Worm (Caenorhabditis elegans) whole organism, L4 larva: ENCODE results near the gene clec-148.

Experiments used
- D1046.2 ChIP-seq: fragments of 200-800 bp; sonication (Bioruptor generic); IDR thresholded peaks from 2 replicates; pipeline ENCODE4 v1.3.6; 2022; ENCODE audit warnings: missing genetic modification characterization, missing compliant biosample characterization
- F44E2.7 ChIP-seq: fragments of 200-800 bp; sonication (Bioruptor generic); IDR thresholded peaks from 2 replicates; pipeline ENCODE4 v2.1.2; 2022; ENCODE audit warnings: missing genetic modification characterization, missing compliant biosample characterization
- T26A8.4 ChIP-seq: fragments of 200-800 bp; sonication (Bioruptor generic); IDR thresholded peaks from 2 replicates; pipeline ENCODE4 v1.3.6; 2022; ENCODE audit warnings: missing genetic modification characterization, missing compliant biosample characterization
- aly-2 ChIP-seq: sonication (generic microtip); optimal IDR thresholded peaks from 2 replicates; lab custom pipeline; 2018; ENCODE audit warnings: missing biosample characterization, missing genetic modification characterization
- arid-1 ChIP-seq: fragments of 200-800 bp; sonication (Bioruptor generic); conservative IDR thresholded peaks from 2 replicates; pipeline ENCODE4 v1.3.6; 2022; ENCODE audit warnings: missing genetic modification reagents, missing genetic modification characterization, missing compliant biosample characterization
- attf-4 ChIP-seq: sonication (generic microtip); optimal IDR thresholded peaks from 3 replicates; lab custom pipeline; 2017; ENCODE audit warnings: missing biosample characterization, missing genetic modification characterization
- ceh-20 ChIP-seq: fragments of 200-800 bp; sonication (Bioruptor generic); IDR thresholded peaks from 2 replicates; pipeline ENCODE4 v1.3.6; 2022; ENCODE audit warnings: missing genetic modification reagents, missing genetic modification characterization, missing compliant biosample characterization
- ceh-32 ChIP-seq: sonication (generic microtip); optimal IDR thresholded peaks from 2 replicates; lab custom pipeline; 2016; ENCODE audit warnings: mild to moderate bottlenecking, missing genetic modification characterization, missing compliant biosample characterization; ENCODE audit not compliant: poor library complexity
- cey-2 ChIP-seq: sonication (generic microtip); optimal IDR thresholded peaks from 3 replicates; lab custom pipeline; 2017; ENCODE audit warnings: missing genetic modification characterization, mild to moderate bottlenecking, missing compliant biosample characterization, antibody characterized with exemption, borderline replicate concordance; ENCODE audit not compliant: insufficient read depth
- daf-8 ChIP-seq: fragments of 200-800 bp; sonication (Bioruptor generic); IDR thresholded peaks from 2 replicates; pipeline ENCODE4 v1.3.6; 2022; ENCODE audit warnings: missing genetic modification characterization, missing compliant biosample characterization
- dmd-6 ChIP-seq: fragments of 200-800 bp; sonication (Bioruptor generic); IDR thresholded peaks from 2 replicates; pipeline ENCODE4 v1.3.6; 2022; ENCODE audit warnings: missing genetic modification reagents, missing genetic modification characterization, missing compliant biosample characterization
- dmd-9 ChIP-seq: fragments of 200-800 bp; sonication (Bioruptor generic); IDR thresholded peaks from 2 replicates; pipeline ENCODE4 v1.3.6; 2022; ENCODE audit warnings: missing genetic modification reagents, missing genetic modification characterization, missing compliant biosample characterization
- egl-27 ChIP-seq: sonication (generic microtip); optimal IDR thresholded peaks from 3 replicates; lab custom pipeline; 2017; ENCODE audit warnings: missing biosample characterization, missing genetic modification reagents, missing genetic modification characterization
- fkh-10 ChIP-seq: fragments of 150-350 bp; optimal IDR thresholded peaks from 2 replicates; lab custom pipeline; 2014; ENCODE audit warnings: missing biosample characterization, missing genetic modification reagents, missing genetic modification characterization
- hlh-11 ChIP-seq: fragments of 200-800 bp; sonication (Bioruptor generic); optimal IDR thresholded peaks from 2 replicates; lab custom pipeline; 2018; ENCODE audit warnings: mild to moderate bottlenecking, missing genetic modification characterization, missing compliant biosample characterization
- hmg-1.1 ChIP-seq: fragments of 200-800 bp; sonication (Bioruptor generic); IDR thresholded peaks from 2 replicates; pipeline ENCODE4 v1.3.6; 2022; ENCODE audit warnings: missing genetic modification reagents, missing genetic modification characterization, missing compliant biosample characterization
- lim-7 ChIP-seq: fragments of 200-800 bp; sonication (Bioruptor generic); IDR thresholded peaks from 2 replicates; pipeline ENCODE4 v1.3.6; 2022; ENCODE audit warnings: missing genetic modification characterization, missing compliant biosample characterization
- lin-1 ChIP-seq: fragments of 200-800 bp; sonication (Bioruptor generic); IDR thresholded peaks from 2 replicates; pipeline ENCODE4 v1.3.6; 2022; ENCODE audit warnings: missing genetic modification reagents, missing genetic modification characterization, missing compliant biosample characterization
- lin-15B ChIP-seq: fragments of 150-350 bp; sonication (generic microtip); optimal IDR thresholded peaks from 3 replicates; lab custom pipeline; 2014; ENCODE audit warnings: missing biosample characterization, missing genetic modification characterization
- lin-38 ChIP-seq: fragments of 200-800 bp; sonication (Bioruptor generic); IDR thresholded peaks from 2 replicates; pipeline ENCODE4 v1.3.6; 2022; ENCODE audit warnings: missing genetic modification reagents, missing genetic modification characterization, missing compliant biosample characterization
- lir-3 ChIP-seq: sonication (generic microtip); optimal IDR thresholded peaks from 2 replicates; lab custom pipeline; 2016; ENCODE audit warnings: mild to moderate bottlenecking, missing genetic modification characterization, missing compliant biosample characterization
- lsy-2 ChIP-seq, 2 experiments: fragments of 150-350 bp in 1 of 2; sonication (generic microtip) in 1 of 2; optimal IDR thresholded peaks; 2 replicates each; lab custom pipeline; 2014 to 2017; ENCODE audit warnings: missing biosample characterization in 2 of 2, missing genetic modification characterization in 2 of 2
- mes-2 ChIP-seq: sonication (generic microtip); optimal IDR thresholded peaks from 2 replicates; lab custom pipeline; 2016; ENCODE audit warnings: missing genotype, mild to moderate bottlenecking, missing genetic modification characterization, missing compliant biosample characterization; ENCODE audit not compliant: poor library complexity, severe bottlenecking
- nhr-111 ChIP-seq: fragments of 200-800 bp; sonication (Bioruptor generic); optimal IDR thresholded peaks from 2 replicates; lab custom pipeline; 2018; ENCODE audit warnings: mild to moderate bottlenecking, missing genetic modification characterization, missing compliant biosample characterization
- nhr-237 ChIP-seq: sonication (generic microtip); optimal IDR thresholded peaks from 2 replicates; lab custom pipeline; 2017; ENCODE audit warnings: missing biosample characterization, missing genetic modification characterization
- nhr-28 ChIP-seq: fragments of 150-350 bp; optimal IDR thresholded peaks from 2 replicates; lab custom pipeline; 2014; ENCODE audit warnings: missing biosample characterization, missing genetic modification characterization
- nhr-42 ChIP-seq: fragments of 200-800 bp; sonication (Bioruptor generic); IDR thresholded peaks from 2 replicates; pipeline ENCODE4 v1.3.6; 2022; ENCODE audit warnings: missing genetic modification characterization, missing compliant biosample characterization
- nhr-76 ChIP-seq: fragments of 150-350 bp; optimal IDR thresholded peaks from 2 replicates; lab custom pipeline; 2014; ENCODE audit warnings: missing biosample characterization, missing genetic modification characterization
- pha-4 ChIP-seq, 2 experiments: fragments of 150-350 bp in 1 of 2; fragments of 200-800 bp in 1 of 2; sonication (Bioruptor generic) in 1 of 2; IDR thresholded peaks in 1 of 2; optimal IDR thresholded peaks in 1 of 2; 2 replicates each; pipeline versions ENCODE4 v1.3.6 to Lab custom; 2014 to 2022; ENCODE audit warnings: missing genetic modification characterization in 2 of 2, missing genetic modification reagents in 2 of 2, missing biosample characterization in 1 of 2, missing compliant biosample characterization in 1 of 2
- pqm-1 ChIP-seq: sonication (generic microtip); optimal IDR thresholded peaks from 2 replicates; lab custom pipeline; 2017; ENCODE audit warnings: missing biosample characterization, missing genetic modification characterization
- rbr-2 ChIP-seq: sonication (generic microtip); optimal IDR thresholded peaks from 2 replicates; lab custom pipeline; 2016; ENCODE audit warnings: missing genotype, missing genetic modification characterization, missing compliant biosample characterization
- set-16 ChIP-seq: fragments of 200-800 bp; sonication (Bioruptor generic); IDR thresholded peaks from 2 replicates; pipeline ENCODE4 v1.3.6; 2022; ENCODE audit warnings: missing genetic modification reagents, missing genetic modification characterization, missing compliant biosample characterization
- tra-1 ChIP-seq: fragments of 200-800 bp; sonication (Bioruptor generic); IDR thresholded peaks from 2 replicates; pipeline ENCODE4 v1.3.6; 2022; ENCODE audit warnings: missing genetic modification reagents, missing genetic modification characterization, missing compliant biosample characterization
- unc-130 ChIP-seq: sonication (generic microtip); optimal IDR thresholded peaks from 2 replicates; lab custom pipeline; 2016; ENCODE audit warnings: missing genetic modification reagents, missing genetic modification characterization, missing compliant biosample characterization
- unc-62 ChIP-seq, 3 experiments: fragments of 150-350 bp in 1 of 3; sonication (generic microtip); optimal IDR thresholded peaks in 2 of 3; peaks in 1 of 3; 1 replicate in 1 of 3; 2 replicates in 2 of 3; lab custom pipeline; 2014 to 2017; ENCODE audit warnings: missing biosample characterization in 3 of 3, missing genetic modification characterization in 3 of 3, missing genetic modification reagents in 3 of 3, missing genotype in 1 of 3
- vab-7 ChIP-seq: fragments of 200-800 bp; sonication (Bioruptor generic); IDR thresholded peaks from 2 replicates; pipeline ENCODE4 v1.3.6; 2022; ENCODE audit warnings: missing genetic modification reagents, missing genetic modification characterization, missing compliant biosample characterization

clec-148 gene

ce11 chrIII:154168-154567 lies 21.5 kb downstream of the clec-148 start (continued):
- TF ChIP-seq lir-3 (tag; lab: Kevin White, UChicago) = no peak
- peak; percentile 98 for TF ChIP-seq dmd-6 (GFP tag; lab: Robert Waterston, UW)
- no peak for TF ChIP-seq nhr-111 (GFP tag; lab: Kevin White, UChicago)
- peak; percentile 64; the same call in 1 of the 2 replicates for TF ChIP-seq ceh-20 (GFP tag; lab: Robert Waterston, UW)
- TF ChIP-seq arid-1 (GFP tag; lab: Robert Waterston, UW) = no peak
- TF ChIP-seq lin-1 (GFP tag; lab: Robert Waterston, UW) = peak; percentile 96
- no peak for TF ChIP-seq unc-62 (GFP tag; optimal IDR thresholded peaks at IDR 0.05 in 1 of 2; lab: Kevin White, UChicago)
- TF ChIP-seq unc-62 (tag; optimal IDR thresholded peaks at IDR 0.05; lab: Kevin White, UChicago) = no peak
- TF ChIP-seq fkh-10 (GFP tag; lab: Kevin White, UChicago) = no peak
- TF ChIP-seq lin-38 (GFP tag; lab: Robert Waterston, UW) = no peak
- no peak for TF ChIP-seq nhr-42
- TF ChIP-seq lin-15B (tag; lab: Kevin White, UChicago) = no peak
- TF ChIP-seq vab-7 (GFP tag; lab: Robert Waterston, UW) = no peak
- TF ChIP-seq tra-1 (GFP tag; lab: Robert Waterston, UW) = peak; percentile 91
- no peak for TF ChIP-seq mes-2
- TF ChIP-seq hmg-1.1 (GFP tag; lab: Robert Waterston, UW) = no peak
- 0 out of 2 replicates have a peak, but pooled peaks have one; percentile 19 for TF ChIP-seq T26A8.4 (GFP tag; lab: Robert Waterston, UW)
- TF ChIP-seq F44E2.7 = no peak
- TF ChIP-seq attf-4 (tag; lab: Kevin White, UChicago) = no peak
- no peak for TF ChIP-seq dmd-9 (GFP tag; lab: Robert Waterston, UW)
- TF ChIP-seq pha-4 (GFP tag; IDR thresholded peaks at IDR 0.05; lab: Robert Waterston, UW) = no peak
- no peak for TF ChIP-seq pha-4 (tag; optimal IDR thresholded peaks at IDR 0.05; lab: Kevin White, UChicago)
- TF ChIP-seq lsy-2 (tag; optimal IDR thresholded peaks at IDR 0.05; lab: Kevin White, UChicago) = no peak
- TF ChIP-seq lim-7 (GFP tag; lab: Robert Waterston, UW) = no peak
- TF ChIP-seq hlh-11 (tag; lab: Kevin White, UChicago) = peak; percentile 92
- TF ChIP-seq rbr-2 = no peak
- peak; percentile 99 for TF ChIP-seq nhr-28
- peak; percentile 100 for TF ChIP-seq pqm-1 (tag; lab: Kevin White, UChicago)
- no peak for TF ChIP-seq egl-27
- no peak for TF ChIP-seq nhr-76 (tag; lab: Kevin White, UChicago)
- TF ChIP-seq unc-130 = no peak
- TF ChIP-seq, all 104 proteins: peak for 19

ce11 chrIII:151084-151483 lies 24.5 kb downstream of the clec-148 start:
- TF ChIP-seq ceh-32 (no peak), set-16 (GFP tag; lab: Robert Waterston, UW) (peak; percentile 81), lim-7 (GFP tag; lab: Robert Waterston, UW) (no peak), ceh-20 (GFP tag; lab: Robert Waterston, UW) (no peak), attf-4 (tag; lab: Kevin White, UChicago) (no peak), lir-3 (tag; lab: Kevin White, UChicago) (no peak), nhr-237 (tag; lab: Kevin White, UChicago) (no peak), daf-8 (GFP tag; lab: Robert Waterston, UW) (no peak)

- TF ChIP-seq aly-2 (tag; lab: Kevin White, UChicago) = no peak
- TF ChIP-seq set-16 (GFP tag; lab: Robert Waterston, UW) = no peak
- TF ChIP-seq unc-62 (GFP tag; optimal IDR thresholded peaks at IDR 0.05 in 1 of 2; lab: Kevin White, UChicago) = peak in 1 of 2 experiments; percentile 60
- TF ChIP-seq unc-62 (tag; optimal IDR thresholded peaks at IDR 0.05; lab: Kevin White, UChicago) = no peak
- TF ChIP-seq D1046.2 (GFP tag; lab: Robert Waterston, UW) = no peak
- no peak for TF ChIP-seq cey-2
- TF ChIP-seq, all 104 proteins: peak for 1
Measured at ce11 chrIII:149132-149531, 26.5 kb downstream of the clec-148 start.
